Fruit fly (Drosophila melanogaster): ENCODE results near the gene Jon66Ci.

Gene Jon66Ci

DNA sequence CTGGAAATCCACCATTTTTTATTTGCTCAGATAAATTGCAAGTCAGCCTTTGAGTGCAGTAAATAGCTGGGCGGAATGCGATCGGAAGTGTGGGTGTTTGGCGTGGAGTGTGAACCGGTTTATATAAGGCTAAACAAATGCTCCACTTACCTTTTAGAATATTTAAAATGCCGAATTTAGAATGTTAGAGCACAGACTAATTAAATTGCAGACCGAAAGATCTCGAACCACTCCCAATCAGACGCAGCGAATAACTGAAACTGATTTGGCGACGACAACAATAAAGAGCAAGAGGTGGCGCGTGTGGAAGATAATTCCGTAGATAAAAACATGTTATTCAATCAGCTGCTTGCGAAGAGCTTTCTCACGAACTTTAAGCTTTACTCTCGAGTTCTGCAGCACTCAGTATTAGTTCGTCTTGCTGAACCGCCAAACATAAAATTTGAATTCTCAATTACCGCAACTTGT, 30.7 kb upstream of the Jon66Ci start, which contains the start of gene Idh (continued):
- 0 out of 3 replicates have a peak, but pooled peaks have one; percentile 15 for TF ChIP-seq Aef1 (GFP tag; IDR thresholded peaks at IDR 0.05)
- TF ChIP-seq gro (GFP tag; optimal IDR thresholded peaks at IDR 0.05): peak; percentile 72
- peak; percentile 22 for TF ChIP-seq CG6854 (GFP tag; optimal IDR thresholded peaks at IDR 0.05)
- no peak for TF ChIP-seq tll (GFP tag; optimal IDR thresholded peaks at IDR 0.05)
- peak; percentile 89 for TF ChIP-seq kni (GFP tag; optimal IDR thresholded peaks at IDR 0.05)
- peak; percentile 47; the same call in 1 of the 2 replicates for TF ChIP-seq Atf6 (GFP tag; IDR thresholded peaks at IDR 0.05)
- TF ChIP-seq Opbp (GFP tag; IDR thresholded peaks at IDR 0.05; ENCODE audit: partially characterized antibody): 0 out of 3 replicates have a peak, but pooled peaks have one; percentile 29
- TF ChIP-seq CG11696 (GFP tag; IDR thresholded peaks at IDR 0.05): no peak
- peak; percentile 61 for TF ChIP-seq unc-4 (GFP tag; IDR thresholded peaks at IDR 0.05; ENCODE audit: partially characterized antibody)
- no peak for TF ChIP-seq HLH3B (GFP tag; IDR thresholded peaks at IDR 0.05)
- peak; percentile 41 for TF ChIP-seq CG13894 (tag; optimal IDR thresholded peaks at IDR 0.05)
- no peak for TF ChIP-seq p53 (GFP tag; optimal IDR thresholded peaks at IDR 0.05)
- peak; percentile 58; the same call in 2 of the 3 replicates for TF ChIP-seq ci (GFP tag; IDR thresholded peaks at IDR 0.05)
- TF ChIP-seq hb (GFP tag; IDR thresholded peaks at IDR 0.05; ENCODE audit: partially characterized antibody): no peak
- TF ChIP-seq CG13287 (GFP tag; IDR thresholded peaks at IDR 0.05; ENCODE audit: partially characterized antibody): peak; percentile 74
- no peak for TF ChIP-seq cas (GFP tag; IDR thresholded peaks at IDR 0.05)
- TF ChIP-seq lilli (GFP tag; optimal IDR thresholded peaks at IDR 0.05): peak; percentile 2
- peak; percentile 57; the same call in 1 of the 2 replicates for TF ChIP-seq sna (GFP tag; IDR thresholded peaks at IDR 0.05; ENCODE audit: partially characterized antibody)
- TF ChIP-seq sens (GFP tag): peak; percentile 78
- TF ChIP-seq Bgb (GFP tag; IDR thresholded peaks at IDR 0.05; ENCODE audit: partially characterized antibody): peak; percentile 61
- peak; percentile 35 for TF ChIP-seq caup (GFP tag; optimal IDR thresholded peaks at IDR 0.05; ENCODE audit: severe bottlenecking)
- TF ChIP-seq Vsx1 (GFP tag; optimal IDR thresholded peaks at IDR 0.05): peak; percentile 64
- TF ChIP-seq CG4424 (GFP tag; optimal IDR thresholded peaks at IDR 0.05): no peak
- no peak for TF ChIP-seq CG15479 (GFP tag; optimal IDR thresholded peaks at IDR 0.05)
- TF ChIP-seq fu2 (GFP tag; optimal IDR thresholded peaks at IDR 0.05): no peak
- TF ChIP-seq dmrt99B (tag; optimal IDR thresholded peaks at IDR 0.05): peak; percentile 21
- peak; percentile 38; the same call in 1 of the 2 replicates for TF ChIP-seq nerfin-2 (GFP tag; IDR thresholded peaks at IDR 0.05; ENCODE audit: partially characterized antibody)
- TF ChIP-seq CG17568 (GFP tag; optimal IDR thresholded peaks at IDR 0.05): peak; percentile 35
- TF ChIP-seq Fer1 (GFP tag; optimal IDR thresholded peaks at IDR 0.05): no peak
- no peak for TF ChIP-seq CG4282 (GFP tag; optimal IDR thresholded peaks at IDR 0.05)
- peak; percentile 12 for TF ChIP-seq CG18599 (GFP tag; optimal IDR thresholded peaks at IDR 0.05)
- no peak for TF ChIP-seq CG15011 (GFP tag; optimal IDR thresholded peaks at IDR 0.05)
- TF ChIP-seq sug (tag; optimal IDR thresholded peaks at IDR 0.05): peak; percentile 31
- 0 out of 2 replicates have a peak, but pooled peaks have one; percentile 32 for TF ChIP-seq NFAT (GFP tag; IDR thresholded peaks at IDR 0.05)
- TF ChIP-seq Rfx (GFP tag; IDR thresholded peaks at IDR 0.05): peak; percentile 52; the same call in 1 of the 2 replicates
- TF ChIP-seq CG17361 (GFP tag; IDR thresholded peaks at IDR 0.05): no peak
- TF ChIP-seq Med (GFP tag): peak; percentile 92
- TF ChIP-seq Sox102F (GFP tag; optimal IDR thresholded peaks at IDR 0.05): peak; percentile 30
- no peak for TF ChIP-seq CG1792 (GFP tag; optimal IDR thresholded peaks at IDR 0.05)
- TF ChIP-seq bbx (GFP tag; IDR thresholded peaks at IDR 0.05; ENCODE audit: partially characterized antibody): peak; percentile 65
- no peak for TF ChIP-seq luna (GFP tag; optimal IDR thresholded peaks at IDR 0.05)
- TF ChIP-seq PHDP (tag; optimal IDR thresholded peaks at IDR 0.05): peak; percentile 51
- TF ChIP-seq CG9932 (GFP tag; IDR thresholded peaks at IDR 0.05): peak; percentile 34
- peak; percentile 36; the same call in 1 of the 3 replicates for TF ChIP-seq HLH4C (GFP tag; IDR thresholded peaks at IDR 0.05; ENCODE audit: partially characterized antibody)
- no peak for TF ChIP-seq CG17829 (tag; optimal IDR thresholded peaks at IDR 0.05)
- peak; percentile 23 for TF ChIP-seq CG2120 (GFP tag; optimal IDR thresholded peaks at IDR 0.05)
- no peak for TF ChIP-seq CG4404 (GFP tag; IDR thresholded peaks at IDR 0.05)
- no peak for TF ChIP-seq Ptx1 (GFP tag; IDR thresholded peaks at IDR 0.05)
- TF ChIP-seq Sry-δ (GFP tag; optimal IDR thresholded peaks at IDR 0.05): peak; percentile 13

Data from whole organism, embryonic.